Worm (Caenorhabditis elegans): ENCODE data around the gene F54D10.9.

DNA sequence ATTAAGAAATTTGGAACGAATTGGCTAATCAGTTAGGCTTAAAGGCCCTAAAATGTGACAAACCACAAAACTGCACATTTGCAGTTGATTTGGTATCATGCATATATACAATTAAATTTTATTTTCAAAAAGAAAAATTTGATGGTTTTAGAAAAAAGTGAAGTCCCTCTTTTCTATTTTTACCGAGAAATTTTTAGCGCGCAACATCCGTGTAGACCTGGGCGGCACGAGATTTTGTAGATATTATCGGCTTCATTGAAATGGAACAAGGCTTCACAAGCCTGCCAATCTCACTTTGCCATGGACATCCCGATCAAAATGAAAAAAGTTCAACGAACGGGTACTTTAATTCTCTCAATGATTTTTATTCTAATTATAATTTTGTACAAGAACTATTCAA, 13.7 kb upstream of the F54D10.9 start, which contains the start of gene C17A2.2:
- no peak for TF ChIP-seq nhr-11 (tag; optimal IDR thresholded peaks at IDR 0.05)
- TF ChIP-seq fos-1 (tag; optimal IDR thresholded peaks at IDR 0.05): no peak
- no peak for TF ChIP-seq F13H6.1 (tag; optimal IDR thresholded peaks at IDR 0.05)
- TF ChIP-seq blmp-1 (tag; optimal IDR thresholded peaks at IDR 0.05; ENCODE audit: insufficient read depth): no peak
- no peak for TF ChIP-seq ZK546.5 (tag; optimal IDR thresholded peaks at IDR 0.05)
- TF ChIP-seq aly-2 (tag; optimal IDR thresholded peaks at IDR 0.05): no peak
- TF ChIP-seq lsy-2 (tag; optimal IDR thresholded peaks at IDR 0.05): no peak
- TF ChIP-seq skn-1 (tag; optimal IDR thresholded peaks at IDR 0.05): no peak
- TF ChIP-seq ama-1 (optimal IDR thresholded peaks at IDR 0.05): no peak
- TF ChIP-seq egl-27 (tag; optimal IDR thresholded peaks at IDR 0.05): no peak
- TF ChIP-seq unc-62 (GFP tag; optimal IDR thresholded peaks at IDR 0.05): no peak

Measured in whole organism, L2 larva.